Worm (Caenorhabditis elegans) whole organism, L3 larva: Measurements from ENCODE around the gene attf-5.

Experiments
- R02D3.7 ChIP-seq: fragments of 150-350 bp; optimal IDR thresholded peaks from 2 replicates; lab custom pipeline; 2014; ENCODE audit warnings: missing biosample characterization, missing genetic modification characterization
- ZK546.5 ChIP-seq: sonication (generic microtip); optimal IDR thresholded peaks from 2 replicates; lab custom pipeline; 2017; ENCODE audit warnings: missing biosample characterization, missing genetic modification characterization
- aly-2 ChIP-seq: fragments of 150-350 bp; optimal IDR thresholded peaks from 2 replicates; lab custom pipeline; 2014; ENCODE audit warnings: missing biosample characterization, missing genetic modification characterization
- ama-1 ChIP-seq: fragments of 150-350 bp; optimal IDR thresholded peaks from 2 replicates; lab custom pipeline; 2018
- ceh-28 ChIP-seq: fragments of 150-350 bp; optimal IDR thresholded peaks from 2 replicates; lab custom pipeline; 2014; ENCODE audit warnings: missing biosample characterization, missing genetic modification reagents, missing genetic modification characterization
- ceh-9 ChIP-seq: sonication (generic microtip); optimal IDR thresholded peaks from 2 replicates; lab custom pipeline; 2018; ENCODE audit warnings: missing biosample characterization, missing genetic modification characterization
- daf-12 ChIP-seq: fragments of 150-350 bp; optimal IDR thresholded peaks from 2 replicates; lab custom pipeline; 2014; ENCODE audit warnings: missing biosample characterization, missing genetic modification reagents, missing genetic modification characterization
- egl-27 ChIP-seq: sonication (generic microtip); optimal IDR thresholded peaks from 4 replicates; lab custom pipeline; 2017; ENCODE audit warnings: missing biosample characterization, missing genetic modification reagents, missing genetic modification characterization
- egl-5 ChIP-seq: fragments of 150-350 bp; optimal IDR thresholded peaks from 2 replicates; lab custom pipeline; 2017; ENCODE audit warnings: missing biosample characterization, missing genetic modification reagents, missing genetic modification characterization, inconsistent platforms
- elt-1 ChIP-seq: fragments of 150-350 bp; optimal IDR thresholded peaks from 2 replicates; lab custom pipeline; 2014; ENCODE audit warnings: missing biosample characterization, missing genetic modification characterization
- elt-2 ChIP-seq: sonication (generic microtip); optimal IDR thresholded peaks from 2 replicates; lab custom pipeline; 2016; ENCODE audit warnings: missing genetic modification reagents, mild to moderate bottlenecking, missing genetic modification characterization, missing compliant biosample characterization
- elt-3 ChIP-seq, 3 experiments: fragments of 150-350 bp in 1 of 3; sonication (generic microtip) in 2 of 3; optimal IDR thresholded peaks; 2 replicates in 2 of 3; 4 replicates in 1 of 3; lab custom pipeline; 2014 to 2017; ENCODE audit warnings: missing biosample characterization in 3 of 3, missing genetic modification characterization in 3 of 3
- eor-1 ChIP-seq, 2 experiments: fragments of 150-350 bp; optimal IDR thresholded peaks; 2 replicates each; lab custom pipeline; 2014 to 2018; ENCODE audit warnings: missing biosample characterization in 2 of 2, missing genetic modification characterization in 2 of 2
- fkh-10 ChIP-seq: sonication (generic microtip); optimal IDR thresholded peaks from 2 replicates; lab custom pipeline; 2017; ENCODE audit warnings: missing biosample characterization, missing genetic modification reagents, missing genetic modification characterization
- fkh-2 ChIP-seq: fragments of 150-350 bp; optimal IDR thresholded peaks from 2 replicates; lab custom pipeline; 2014; ENCODE audit warnings: missing biosample characterization, missing genetic modification reagents, missing genetic modification characterization
- fos-1 ChIP-seq: fragments of 150-350 bp; optimal IDR thresholded peaks from 2 replicates; lab custom pipeline; 2014; ENCODE audit warnings: missing biosample characterization, missing genetic modification characterization
- hmg-11 ChIP-seq: sonication (generic microtip); optimal IDR thresholded peaks from 2 replicates; lab custom pipeline; 2016; ENCODE audit warnings: missing genetic modification characterization, missing compliant biosample characterization
- lin-15B ChIP-seq: fragments of 150-350 bp; optimal IDR thresholded peaks from 2 replicates; lab custom pipeline; 2014; ENCODE audit warnings: missing biosample characterization, missing genetic modification characterization
- lin-39 ChIP-seq: fragments of 150-350 bp; optimal IDR thresholded peaks from 2 replicates; lab custom pipeline; 2018; ENCODE audit warnings: missing biosample characterization, missing genetic modification reagents, missing genetic modification characterization
- lsy-12 ChIP-seq: sonication (generic microtip); optimal IDR thresholded peaks from 2 replicates; lab custom pipeline; 2016; ENCODE audit warnings: mild to moderate bottlenecking, missing genetic modification characterization, missing compliant biosample characterization
- mdl-1 ChIP-seq: fragments of 150-350 bp; optimal IDR thresholded peaks from 2 replicates; lab custom pipeline; 2014; ENCODE audit warnings: missing biosample characterization, missing genetic modification characterization
- nfya-1 ChIP-seq: sonication (generic microtip); optimal IDR thresholded peaks from 2 replicates; lab custom pipeline; 2017; ENCODE audit warnings: missing genetic modification characterization, mild to moderate bottlenecking, missing compliant biosample characterization, antibody characterized with exemption, moderate library complexity; ENCODE audit not compliant: insufficient read depth
- nhr-11 ChIP-seq: fragments of 150-350 bp; optimal IDR thresholded peaks from 2 replicates; lab custom pipeline; 2014; ENCODE audit warnings: missing biosample characterization, missing genetic modification characterization
- nhr-12 ChIP-seq: fragments of 150-350 bp; optimal IDR thresholded peaks from 2 replicates; lab custom pipeline; 2014; ENCODE audit warnings: missing biosample characterization, missing genetic modification characterization
- nhr-23 ChIP-seq: fragments of 150-350 bp; optimal IDR thresholded peaks from 2 replicates; lab custom pipeline; 2014; ENCODE audit warnings: missing biosample characterization, missing genetic modification reagents, missing genetic modification characterization
- nhr-237 ChIP-seq: fragments of 150-350 bp; optimal IDR thresholded peaks from 2 replicates; lab custom pipeline; 2014; ENCODE audit warnings: missing biosample characterization, missing genetic modification characterization
- nhr-25 ChIP-seq: sonication (generic microtip); optimal IDR thresholded peaks from 2 replicates; lab custom pipeline; 2017; ENCODE audit warnings: missing biosample characterization, missing genetic modification characterization
- nhr-28 ChIP-seq: fragments of 150-350 bp; optimal IDR thresholded peaks from 2 replicates; lab custom pipeline; 2014; ENCODE audit warnings: missing biosample characterization, missing genetic modification characterization
- nhr-67 ChIP-seq: fragments of 150-350 bp; optimal IDR thresholded peaks from 2 replicates; lab custom pipeline; 2014; ENCODE audit warnings: missing biosample characterization, missing genetic modification characterization
- nhr-76 ChIP-seq: fragments of 150-350 bp; sonication (generic microtip); optimal IDR thresholded peaks from 5 replicates; lab custom pipeline; 2014; ENCODE audit warnings: missing biosample characterization, missing genetic modification characterization
- pha-4 ChIP-seq: fragments of 150-350 bp; optimal IDR thresholded peaks from 2 replicates; lab custom pipeline; 2014; ENCODE audit warnings: missing biosample characterization, missing genetic modification reagents, missing genetic modification characterization
- pqm-1 ChIP-seq: fragments of 150-350 bp; optimal IDR thresholded peaks from 2 replicates; lab custom pipeline; 2017; ENCODE audit warnings: missing biosample characterization, missing genetic modification characterization, inconsistent platforms
- skn-1 ChIP-seq: fragments of 150-350 bp; optimal IDR thresholded peaks from 2 replicates; lab custom pipeline; 2014; ENCODE audit warnings: missing biosample characterization, missing genetic modification characterization
- snpc-4 ChIP-seq: fragments of 150-350 bp; optimal IDR thresholded peaks from 2 replicates; lab custom pipeline; 2014; ENCODE audit warnings: missing biosample characterization, missing genetic modification characterization
- tbx-2 ChIP-seq: sonication (generic microtip); optimal IDR thresholded peaks from 2 replicates; lab custom pipeline; 2016; ENCODE audit warnings: mild to moderate bottlenecking, missing genetic modification characterization, missing compliant biosample characterization
- unc-39 ChIP-seq: sonication (generic microtip); optimal IDR thresholded peaks from 4 replicates; lab custom pipeline; 2017; ENCODE audit warnings: missing biosample characterization, missing genetic modification characterization
- ztf-11 ChIP-seq: fragments of 150-350 bp; optimal IDR thresholded peaks from 2 replicates; lab custom pipeline; 2014; ENCODE audit warnings: missing biosample characterization, missing genetic modification characterization

Gene attf-5

DNA sequence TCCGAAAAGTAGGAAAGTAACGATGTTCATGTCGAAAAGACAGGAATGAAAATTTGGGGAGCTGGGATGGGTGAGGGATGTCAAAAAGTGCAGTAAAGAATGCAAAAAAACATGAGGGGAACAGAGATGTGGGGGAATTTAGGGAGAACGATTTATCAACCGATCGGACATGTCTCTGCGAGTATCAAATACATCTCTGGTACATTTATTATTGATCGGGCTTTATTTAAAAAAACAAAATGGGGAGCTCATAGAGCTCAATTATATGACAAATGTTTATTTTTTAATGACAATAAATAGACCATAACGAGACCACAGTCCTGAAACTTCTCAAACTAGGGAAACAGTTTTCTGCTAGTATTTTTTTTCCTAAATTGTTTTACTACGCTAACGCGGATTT is 22.5 kb downstream of the attf-5 start, which contains the start of gene F25E2.2:
Gene F25E2.2, minus strand, starts transcription at position 101 of the 400 bp plus-strand sequence.
- TF ChIP-seq nhr-12 (tag; lab: Kevin White, UChicago) (no peak), elt-1 (tag; lab: Kevin White, UChicago) (no peak), nhr-76 (tag; lab: Kevin White, UChicago) (no peak), fos-1 (tag; lab: Kevin White, UChicago) (no peak), tbx-2 (tag; lab: Kevin White, UChicago) (no peak), mdl-1 (no peak), pqm-1 (tag; lab: Kevin White, UChicago) (no peak), nhr-23 (tag; lab: Kevin White, UChicago) (no peak), unc-39 (no peak), ztf-11 (tag; lab: Kevin White, UChicago) (no peak), lin-15B (tag; lab: Kevin White, UChicago) (no peak), eor-1 (tag; optimal IDR thresholded peaks at IDR 0.05; lab: Kevin White, UChicago) (no peak), nhr-25 (tag; lab: Kevin White, UChicago) (no peak), skn-1 (tag; lab: Kevin White, UChicago) (no peak), R02D3.7 (tag; lab: Kevin White, UChicago) (no peak), nhr-11 (tag; lab: Kevin White, UChicago) (no peak), egl-27 (tag; lab: Kevin White, UChicago) (no peak), ceh-28 (tag; lab: Kevin White, UChicago) (no peak), ZK546.5 (tag; lab: Kevin White, UChicago) (no peak)

DNA sequence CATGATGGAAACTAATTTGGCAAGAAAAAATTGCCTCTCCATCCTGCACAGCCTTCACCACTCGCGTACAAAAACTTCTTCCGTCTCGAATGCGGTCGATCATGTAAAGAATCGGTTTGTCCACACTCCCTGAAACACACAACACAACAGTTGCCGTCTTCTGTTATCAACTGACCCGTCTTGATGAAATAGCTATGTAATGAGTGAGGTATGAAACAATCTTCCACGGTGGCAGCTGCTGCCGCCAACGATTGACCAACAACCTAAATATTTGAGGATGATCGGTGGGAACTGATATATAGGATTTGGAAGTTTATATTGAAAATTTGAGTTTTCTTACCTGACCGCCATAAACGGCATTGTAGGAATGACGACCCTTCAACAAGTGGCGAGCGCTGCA is 24.1 kb downstream of the attf-5 start:
- TF ChIP-seq ceh-28 (tag; lab: Kevin White, UChicago), result no peak
- no peak for TF ChIP-seq lin-15B (tag; lab: Kevin White, UChicago)
- TF ChIP-seq nhr-23 (tag; lab: Kevin White, UChicago), result no peak
- no peak for TF ChIP-seq nhr-237 (tag; lab: Kevin White, UChicago)
- no peak for TF ChIP-seq fkh-10 (GFP tag; lab: Kevin White, UChicago)
- TF ChIP-seq tbx-2 (tag; lab: Kevin White, UChicago), result no peak
- TF ChIP-seq ztf-11 (tag; lab: Kevin White, UChicago), result no peak
- no peak for TF ChIP-seq nhr-11 (tag; lab: Kevin White, UChicago)
- TF ChIP-seq elt-3 (tag; optimal IDR thresholded peaks at IDR 0.05; lab: Kevin White, UChicago), result no peak
- TF ChIP-seq fkh-2, result no peak
- TF ChIP-seq pqm-1 (tag; lab: Kevin White, UChicago), result no peak
- TF ChIP-seq daf-12, result no peak
- TF ChIP-seq egl-27 (tag; lab: Kevin White, UChicago), result no peak
- TF ChIP-seq hmg-11 (tag; lab: Kevin White, UChicago), result no peak
- TF ChIP-seq ZK546.5 (tag; lab: Kevin White, UChicago), result no peak
- TF ChIP-seq ceh-9 (tag; lab: Kevin White, UChicago), result no peak
- no peak for TF ChIP-seq elt-1 (tag; lab: Kevin White, UChicago)
- TF ChIP-seq lin-39 (tag; lab: Kevin White, UChicago), result no peak
- TF ChIP-seq nfya-1 (tag; lab: Kevin White, UChicago), result no peak
- TF ChIP-seq nhr-67 (tag; lab: Kevin White, UChicago), result no peak
- TF ChIP-seq, all 47 proteins: peak for 0

DNA sequence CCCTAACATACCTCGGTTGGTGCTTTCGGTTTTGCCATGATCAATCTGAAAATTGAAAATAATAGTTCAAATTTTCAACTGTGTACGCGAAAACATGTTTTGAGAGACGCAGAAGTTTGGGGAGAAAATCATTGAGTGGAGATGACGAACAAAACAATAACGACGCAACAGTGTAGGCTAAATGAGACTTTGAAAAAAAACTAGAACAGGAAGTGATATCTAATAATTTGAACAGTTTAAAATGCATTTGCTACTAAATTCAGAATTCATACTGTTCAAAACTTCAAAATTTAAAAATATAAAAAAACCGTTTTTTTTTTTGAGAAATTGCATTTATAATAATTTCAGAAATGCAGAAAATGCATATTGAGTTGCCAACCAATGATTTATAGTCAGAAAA is 24.9 kb downstream of the attf-5 start, which contains the start of gene F25E2.3:
Gene F25E2.3, minus strand, starts transcription at position 101 of the 400 bp plus-strand sequence.
- TF ChIP-seq lsy-12 (no peak), snpc-4 (tag; lab: Kevin White, UChicago) (no peak), nhr-12 (tag; lab: Kevin White, UChicago) (no peak)

DNA sequence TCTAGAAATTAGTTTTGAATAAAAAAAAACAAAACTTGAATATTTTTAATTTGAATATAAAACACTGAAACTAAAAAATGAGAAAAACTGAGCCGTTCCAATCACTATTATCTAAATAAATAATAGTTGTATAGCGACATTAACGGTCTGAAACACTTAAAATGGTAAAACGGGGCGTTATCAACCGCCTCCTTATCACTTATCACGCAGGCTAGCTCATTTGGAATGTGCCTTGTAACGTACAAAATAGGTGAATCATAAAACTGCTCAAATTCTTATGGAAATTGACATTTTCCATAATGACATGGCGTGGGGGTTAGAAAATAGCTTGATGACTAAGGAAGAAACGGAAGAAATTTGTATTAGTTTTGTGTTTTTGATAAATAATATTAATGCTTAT is 27.8 kb downstream of the attf-5 start, which contains the start of gene ifd-2:
Gene ifd-2, minus strand, starts transcription at position 1 of the 400 bp plus-strand sequence.
- no peak for TF ChIP-seq aly-2
- no peak for TF ChIP-seq lin-15B (tag; lab: Kevin White, UChicago)
- TF ChIP-seq eor-1 (tag; optimal IDR thresholded peaks at IDR 0.05; lab: Kevin White, UChicago), result no peak
- TF ChIP-seq nhr-28 (tag; lab: Kevin White, UChicago), result no peak
- no peak for TF ChIP-seq nhr-12 (tag; lab: Kevin White, UChicago)
- peak; percentile 74 for TF ChIP-seq pqm-1 (tag; lab: Kevin White, UChicago)
- TF ChIP-seq egl-5 (tag; lab: Kevin White, UChicago), result no peak
- TF ChIP-seq pha-4 (tag; lab: Kevin White, UChicago), result peak; percentile 8
- peak; percentile 87 for TF ChIP-seq elt-2
- no peak for TF ChIP-seq ama-1 (lab: Kevin White, UChicago)
- TF ChIP-seq nhr-23 (tag; lab: Kevin White, UChicago), result no peak
